Worm (Caenorhabditis elegans) whole organism, mixed stage, embryonic: ENCODE data around the gene cyl-1.

Source experiments
- ceh-83 ChIP-seq: fragments of 200-800 bp; sonication (Bioruptor generic); optimal IDR thresholded peaks from 2 replicates; lab custom pipeline; 2018; ENCODE audit warnings: mild to moderate bottlenecking, missing genetic modification characterization, missing compliant biosample characterization
- ces-1 ChIP-seq: fragments of 150-350 bp; optimal IDR thresholded peaks from 2 replicates; lab custom pipeline; 2014; ENCODE audit warnings: missing biosample characterization, missing genetic modification reagents, missing genetic modification characterization
- elt-1 ChIP-seq: sonication (generic microtip); optimal IDR thresholded peaks from 2 replicates; lab custom pipeline; 2017; ENCODE audit warnings: missing genetic modification characterization, mild to moderate bottlenecking, missing compliant biosample characterization, antibody characterized with exemption, moderate library complexity, borderline replicate concordance; ENCODE audit not compliant: insufficient read depth
- elt-3 ChIP-seq: fragments of 150-350 bp; optimal IDR thresholded peaks from 2 replicates; lab custom pipeline; 2014; ENCODE audit warnings: missing biosample characterization, missing genetic modification characterization
- ham-2 ChIP-seq: fragments of 200-800 bp; sonication (Bioruptor generic); optimal IDR thresholded peaks from 2 replicates; lab custom pipeline; 2018; ENCODE audit warnings: mild to moderate bottlenecking, missing genetic modification characterization, missing compliant biosample characterization
- lin-13 ChIP-seq: fragments of 150-350 bp; optimal IDR thresholded peaks from 2 replicates; lab custom pipeline; 2014; ENCODE audit warnings: missing biosample characterization, missing genetic modification characterization
- mab-5 ChIP-seq: fragments of 150-350 bp; optimal IDR thresholded peaks from 2 replicates; lab custom pipeline; 2014; ENCODE audit warnings: missing biosample characterization, missing genetic modification characterization
- mep-1 ChIP-seq: fragments of 150-350 bp; optimal IDR thresholded peaks from 2 replicates; lab custom pipeline; 2017; ENCODE audit warnings: missing biosample characterization, missing genetic modification reagents, missing genetic modification characterization, inconsistent platforms
- snpc-4 ChIP-seq: fragments of 150-350 bp; optimal IDR thresholded peaks from 2 replicates; lab custom pipeline; 2014; ENCODE audit warnings: missing biosample characterization, missing genetic modification characterization
- unc-39 ChIP-seq: fragments of 150-350 bp; optimal IDR thresholded peaks from 2 replicates; lab custom pipeline; 2014; ENCODE audit warnings: missing biosample characterization, missing genetic modification characterization
- unc-62 ChIP-seq: fragments of 150-350 bp; optimal IDR thresholded peaks from 2 replicates; lab custom pipeline; 2014; ENCODE audit warnings: missing biosample characterization, missing genetic modification reagents, missing genetic modification characterization
- ztf-11 ChIP-seq: fragments of 150-350 bp; optimal IDR thresholded peaks from 2 replicates; lab custom pipeline; 2014; ENCODE audit warnings: missing biosample characterization, missing genetic modification characterization

- TF ChIP-seq mep-1 (tag; lab: Kevin White, UChicago) = peak; percentile 83
- TF ChIP-seq snpc-4 (tag; lab: Kevin White, UChicago) = no peak
- no peak for TF ChIP-seq ztf-11 (tag; lab: Kevin White, UChicago)
- no peak for TF ChIP-seq elt-3
- no peak for TF ChIP-seq ham-2 (GFP tag; lab: Kevin White, UChicago)
- TF ChIP-seq unc-62 = no peak
- peak; percentile 42 for TF ChIP-seq ces-1 (GFP tag; lab: Kevin White, UChicago)
- TF ChIP-seq elt-1 (tag; lab: Kevin White, UChicago) = no peak
- TF ChIP-seq unc-39 = no peak
- TF ChIP-seq ceh-83 = no peak
- TF ChIP-seq mab-5 (tag; lab: Kevin White, UChicago) = no peak
- TF ChIP-seq lin-13 (tag; lab: Kevin White, UChicago) = peak; percentile 49
Measured at ce11 chrV:11993706-11994345, at the start of gene cyl-1, which contains the start of gene C52E4.7.
